Worm (Caenorhabditis elegans): ENCODE results near the gene T23F11.6.

- no peak for TF ChIP-seq ama-1 (optimal IDR thresholded peaks at IDR 0.05)
- no peak for TF ChIP-seq flt-1 (GFP tag; IDR thresholded peaks at IDR 0.05)
- TF ChIP-seq tra-4 (tag; optimal IDR thresholded peaks at IDR 0.05) = no peak
- no peak for TF ChIP-seq ceh-36 (tag; optimal IDR thresholded peaks at IDR 0.05)
- no peak for TF ChIP-seq scrt-1 (GFP tag; IDR thresholded peaks at IDR 0.05)
- TF ChIP-seq tbx-37 (GFP tag; conservative IDR thresholded peaks at IDR 0.05) = no peak
- TF ChIP-seq aly-1 (tag; optimal IDR thresholded peaks at IDR 0.05) = no peak
- TF ChIP-seq sea-1 (GFP tag; conservative IDR thresholded peaks at IDR 0.05) = no peak
These were observed 35.3 kb downstream of the T23F11.6 start, which contains the start of gene sel-2 for ce11 chrIII:4612334-4612953.

Data from whole organism, early embryonic.